Worm (Caenorhabditis elegans) whole organism, L2 larva: ENCODE measurements around the gene nep-15.

ENCODE experiments used
- C34F6.9 ChIP-seq: fragments of 150-350 bp; optimal IDR thresholded peaks from 2 replicates; lab custom pipeline; 2014; ENCODE audit warnings: missing biosample characterization, missing genetic modification characterization
- F13H6.1 ChIP-seq: sonication (generic microtip); optimal IDR thresholded peaks from 2 replicates; lab custom pipeline; 2016; ENCODE audit warnings: missing genetic modification characterization, missing compliant biosample characterization
- R02D3.7 ChIP-seq: fragments of 150-350 bp; optimal IDR thresholded peaks from 2 replicates; lab custom pipeline; 2014; ENCODE audit warnings: missing biosample characterization, missing genetic modification characterization
- Y55F3AM.14 ChIP-seq: fragments of 200-800 bp; sonication (Bioruptor generic); optimal IDR thresholded peaks from 2 replicates; lab custom pipeline; 2018; ENCODE audit warnings: mild to moderate bottlenecking, missing genetic modification characterization, missing compliant biosample characterization
- ZK546.5 ChIP-seq: sonication (generic microtip); optimal IDR thresholded peaks from 2 replicates; lab custom pipeline; 2017; ENCODE audit warnings: missing biosample characterization, missing genetic modification characterization
- alr-1 ChIP-seq: fragments of 150-350 bp; optimal IDR thresholded peaks from 2 replicates; lab custom pipeline; 2014; ENCODE audit warnings: missing biosample characterization, missing genetic modification characterization
- blmp-1 ChIP-seq: sonication (generic microtip); optimal IDR thresholded peaks from 2 replicates; lab custom pipeline; 2017; ENCODE audit warnings: missing genetic modification characterization, mild to moderate bottlenecking, missing compliant biosample characterization, antibody characterized with exemption, moderate library complexity; ENCODE audit not compliant: insufficient read depth
- ceh-16 ChIP-seq: fragments of 150-350 bp; optimal IDR thresholded peaks from 2 replicates; lab custom pipeline; 2014; ENCODE audit warnings: missing biosample characterization, missing genetic modification characterization
- crh-2 ChIP-seq: sonication (generic microtip); optimal IDR thresholded peaks from 2 replicates; lab custom pipeline; 2017; ENCODE audit warnings: missing biosample characterization, missing genetic modification characterization
- dmd-4 ChIP-seq: sonication (generic microtip); optimal IDR thresholded peaks from 2 replicates; lab custom pipeline; 2017; ENCODE audit warnings: missing biosample characterization, missing genetic modification characterization
- egl-27 ChIP-seq: sonication (generic microtip); optimal IDR thresholded peaks from 3 replicates; lab custom pipeline; 2017; ENCODE audit warnings: missing biosample characterization, missing genetic modification reagents, missing genetic modification characterization
- elt-1 ChIP-seq: fragments of 150-350 bp; optimal IDR thresholded peaks from 2 replicates; lab custom pipeline; 2014; ENCODE audit warnings: missing biosample characterization, missing genetic modification characterization
- elt-3 ChIP-seq: sonication (generic microtip); optimal IDR thresholded peaks from 2 replicates; lab custom pipeline; 2017; ENCODE audit warnings: missing biosample characterization, missing genetic modification characterization
- fos-1 ChIP-seq: fragments of 150-350 bp; optimal IDR thresholded peaks from 2 replicates; lab custom pipeline; 2014; ENCODE audit warnings: missing biosample characterization, missing genetic modification characterization
- gmeb-1 ChIP-seq: fragments of 150-350 bp; optimal IDR thresholded peaks from 2 replicates; lab custom pipeline; 2014; ENCODE audit warnings: missing biosample characterization, missing genetic modification characterization
- lin-11 ChIP-seq: fragments of 150-350 bp; sonication (generic microtip); optimal IDR thresholded peaks from 2 replicates; lab custom pipeline; 2014; ENCODE audit warnings: missing biosample characterization, missing genetic modification characterization, inconsistent platforms, mixed read lengths
- lin-13 ChIP-seq: fragments of 150-350 bp; optimal IDR thresholded peaks from 2 replicates; lab custom pipeline; 2014; ENCODE audit warnings: missing biosample characterization, missing genetic modification reagents, missing genetic modification characterization
- lsy-2 ChIP-seq, 2 experiments: fragments of 150-350 bp in 1 of 2; sonication (generic microtip) in 1 of 2; optimal IDR thresholded peaks; 2 replicates each; lab custom pipeline; 2014 to 2017; ENCODE audit warnings: missing biosample characterization in 2 of 2, missing genetic modification characterization in 2 of 2
- mab-5 ChIP-seq: fragments of 150-350 bp; optimal IDR thresholded peaks from 2 replicates; lab custom pipeline; 2014; ENCODE audit warnings: missing biosample characterization, missing genetic modification characterization
- mbf-1 ChIP-seq: sonication (generic microtip); optimal IDR thresholded peaks from 2 replicates; lab custom pipeline; 2017; ENCODE audit warnings: missing biosample characterization, missing genetic modification characterization
- mdl-1 ChIP-seq, 2 experiments: fragments of 150-350 bp in 1 of 2; sonication (generic microtip) in 1 of 2; optimal IDR thresholded peaks; 2 replicates each; lab custom pipeline; 2017; ENCODE audit warnings: missing biosample characterization in 2 of 2, missing genetic modification characterization in 2 of 2
- nhr-10 ChIP-seq: sonication (generic microtip); optimal IDR thresholded peaks from 2 replicates; lab custom pipeline; 2017; ENCODE audit warnings: missing biosample characterization, missing genetic modification characterization
- nhr-12 ChIP-seq: fragments of 150-350 bp; optimal IDR thresholded peaks from 2 replicates; lab custom pipeline; 2014; ENCODE audit warnings: missing biosample characterization, missing genetic modification characterization
- nhr-129 ChIP-seq: fragments of 150-350 bp; optimal IDR thresholded peaks from 2 replicates; lab custom pipeline; 2014; ENCODE audit warnings: missing biosample characterization, missing genetic modification characterization
- nhr-21 ChIP-seq: fragments of 150-350 bp; optimal IDR thresholded peaks from 2 replicates; lab custom pipeline; 2014; ENCODE audit warnings: missing biosample characterization, missing genetic modification characterization
- nhr-23 ChIP-seq: fragments of 150-350 bp; optimal IDR thresholded peaks from 2 replicates; lab custom pipeline; 2014; ENCODE audit warnings: missing biosample characterization, missing genetic modification reagents, missing genetic modification characterization
- nhr-237 ChIP-seq: fragments of 150-350 bp; optimal IDR thresholded peaks from 2 replicates; lab custom pipeline; 2014; ENCODE audit warnings: missing biosample characterization, missing genetic modification characterization
- nhr-6 ChIP-seq: fragments of 150-350 bp; optimal IDR thresholded peaks from 2 replicates; lab custom pipeline; 2014; ENCODE audit warnings: missing biosample characterization, missing genetic modification characterization
- peb-1 ChIP-seq: fragments of 150-350 bp; optimal IDR thresholded peaks from 2 replicates; lab custom pipeline; 2014; ENCODE audit warnings: missing biosample characterization, missing genetic modification characterization
- sem-4 ChIP-seq: fragments of 150-350 bp; optimal IDR thresholded peaks from 2 replicates; lab custom pipeline; 2014; ENCODE audit warnings: missing biosample characterization, missing genetic modification reagents, missing genetic modification characterization
- skn-1 ChIP-seq: sonication (generic microtip); optimal IDR thresholded peaks from 2 replicates; lab custom pipeline; 2017; ENCODE audit warnings: missing biosample characterization, missing genetic modification characterization
- sma-3 ChIP-seq: sonication (generic microtip); optimal IDR thresholded peaks from 2 replicates; lab custom pipeline; 2016; ENCODE audit warnings: missing genetic modification reagents, missing genetic modification characterization, missing compliant biosample characterization
- sma-9 ChIP-seq, 2 experiments: fragments of 150-350 bp in 1 of 2; sonication (generic microtip) in 1 of 2; optimal IDR thresholded peaks; 2 replicates each; lab custom pipeline; 2014 to 2016; ENCODE audit warnings: missing genetic modification characterization in 2 of 2, mild to moderate bottlenecking in 1 of 2, missing biosample characterization in 1 of 2, missing compliant biosample characterization in 1 of 2, missing genetic modification reagents in 1 of 2, moderate library complexity in 1 of 2
- snpc-4 ChIP-seq: fragments of 150-350 bp; optimal IDR thresholded peaks from 2 replicates; lab custom pipeline; 2014; ENCODE audit warnings: missing biosample characterization, missing genetic modification characterization
- unc-39 ChIP-seq: fragments of 150-350 bp; optimal IDR thresholded peaks from 2 replicates; lab custom pipeline; 2014; ENCODE audit warnings: missing biosample characterization, missing genetic modification characterization
- unc-55 ChIP-seq: fragments of 150-350 bp; sonication (generic microtip); optimal IDR thresholded peaks from 3 replicates; lab custom pipeline; 2014; ENCODE audit warnings: missing biosample characterization, missing genetic modification reagents, missing genetic modification characterization
- unc-62 ChIP-seq: fragments of 150-350 bp; optimal IDR thresholded peaks from 2 replicates; lab custom pipeline; 2014; ENCODE audit warnings: missing biosample characterization, missing genetic modification reagents, missing genetic modification characterization
- zag-1 ChIP-seq: fragments of 150-350 bp; optimal IDR thresholded peaks from 2 replicates; lab custom pipeline; 2014; ENCODE audit warnings: missing biosample characterization, missing genetic modification characterization
- ztf-1 ChIP-seq: fragments of 200-800 bp; sonication (Bioruptor generic); conservative IDR thresholded peaks from 2 replicates; pipeline ENCODE4 v1.3.6; 2022; ENCODE audit warnings: missing genetic modification characterization, missing compliant biosample characterization
- ztf-11 ChIP-seq: sonication (generic microtip); optimal IDR thresholded peaks from 2 replicates; lab custom pipeline; 2017; ENCODE audit warnings: missing biosample characterization, missing genetic modification characterization
- ztf-4 ChIP-seq: fragments of 150-350 bp; optimal IDR thresholded peaks from 2 replicates; lab custom pipeline; 2014; ENCODE audit warnings: missing biosample characterization, missing genetic modification characterization

Gene nep-15

ce11 chrX:8368210-8368609 is 3.8 kb upstream of the nep-15 start (continued):
- no peak for TF ChIP-seq alr-1

- TF ChIP-seq lsy-2 (tag; optimal IDR thresholded peaks at IDR 0.05; lab: Kevin White, UChicago) (peak in 1 of 2 experiments; percentile 49), skn-1 (tag; lab: Kevin White, UChicago) (no peak), ZK546.5 (tag; lab: Kevin White, UChicago) (no peak), ceh-16 (tag; lab: Kevin White, UChicago) (no peak), nhr-237 (tag; lab: Kevin White, UChicago) (no peak), sma-3 (GFP tag; lab: Kevin White, UChicago) (no peak), ztf-4 (tag; lab: Kevin White, UChicago) (peak; percentile 41), C34F6.9 (tag; lab: Kevin White, UChicago) (peak; percentile 73), snpc-4 (no peak), nhr-12 (tag; lab: Kevin White, UChicago) (no peak), egl-27 (tag; lab: Kevin White, UChicago) (no peak), nhr-23 (no peak), sem-4 (tag; lab: Kevin White, UChicago) (no peak), Y55F3AM.14 (GFP tag; lab: Kevin White, UChicago) (peak; percentile 34), lin-13 (GFP tag; lab: Kevin White, UChicago) (no peak), nhr-6 (tag; lab: Kevin White, UChicago) (peak; percentile 23), elt-3 (tag; lab: Kevin White, UChicago) (no peak), lin-11 (tag; lab: Kevin White, UChicago) (no peak), unc-62 (GFP tag; lab: Kevin White, UChicago) (no peak), nhr-129 (tag; lab: Kevin White, UChicago) (peak; percentile 52), R02D3.7 (tag; lab: Kevin White, UChicago) (no peak), F13H6.1 (tag; lab: Kevin White, UChicago) (peak; percentile 60), mab-5 (tag; lab: Kevin White, UChicago) (no peak), dmd-4 (no peak), mbf-1 (no peak), nhr-10 (tag; lab: Kevin White, UChicago) (no peak), unc-39 (tag; lab: Kevin White, UChicago) (no peak), blmp-1 (no peak), crh-2 (peak; percentile 79), unc-55 (peak; percentile 81), ztf-11 (tag; lab: Kevin White, UChicago) (no peak), elt-1 (tag; lab: Kevin White, UChicago) (no peak), gmeb-1 (tag; lab: Kevin White, UChicago) (no peak), sma-9 (GFP tag; optimal IDR thresholded peaks at IDR 0.05; lab: Kevin White, UChicago) (peak; percentile 45), sma-9 (tag; optimal IDR thresholded peaks at IDR 0.05; lab: Kevin White, UChicago) (no peak), nhr-21 (peak; percentile 3), zag-1 (peak; percentile 64), fos-1 (no peak), ztf-1 (GFP tag; lab: Robert Waterston, UW) (no peak), mdl-1 (tag; optimal IDR thresholded peaks at IDR 0.05; lab: Kevin White, UChicago) (peak in 1 of 2 experiments; percentile 48), alr-1 (peak; percentile 34), peb-1 (tag; lab: Kevin White, UChicago) (no peak)
Observed at ce11 chrX:8378312-8378711, 6.3 kb downstream of the nep-15 start, which contains the start of gene tbc-18. TSS of gene tbc-18 (plus strand) at chrX:8378557.

- peak; percentile 40 for TF ChIP-seq sma-9 (GFP tag; optimal IDR thresholded peaks at IDR 0.05; lab: Kevin White, UChicago)
- TF ChIP-seq sma-9 (tag; optimal IDR thresholded peaks at IDR 0.05; lab: Kevin White, UChicago): no peak
- peak; percentile 49 for TF ChIP-seq nhr-129 (tag; lab: Kevin White, UChicago)
- no peak for TF ChIP-seq ztf-4 (tag; lab: Kevin White, UChicago)
- TF ChIP-seq fos-1: peak; percentile 4
- TF ChIP-seq crh-2: peak; percentile 54
Observed at ce11 chrX:8381651-8382050, 9.6 kb downstream of the nep-15 start.
